Fruit fly (Drosophila melanogaster) whole organism, embryonic: ENCODE data around the gene Vps29.

Source experiments
- Aef1 ChIP-seq: fragments of 200-800 bp; sonication (Bioruptor generic); IDR thresholded peaks from 3 replicates; pipeline ENCODE4 v1.3.6; 2022; ENCODE audit warnings: missing biosample characterization, missing genetic modification characterization
- B-H1 ChIP-seq: fragments of 200-800 bp; sonication (Bioruptor generic); IDR thresholded peaks from 3 replicates; pipeline ENCODE4 v1.3.6; 2022; ENCODE audit warnings: missing biosample characterization, missing genetic modification characterization
- Bdp1 ChIP-seq: fragments of 200-800 bp; sonication (Bioruptor generic); optimal IDR thresholded peaks from 3 replicates; lab custom pipeline; 2016; ENCODE audit warnings: missing biosample characterization, missing genetic modification characterization
- CG10366 ChIP-seq: fragments of 200-800 bp; sonication (Bioruptor generic); IDR thresholded peaks from 2 replicates; pipeline ENCODE4 v1.3.6; 2022; ENCODE audit warnings: missing biosample characterization, missing genetic modification characterization
- CG10979 ChIP-seq: fragments of 200-800 bp; sonication (Bioruptor generic); optimal IDR thresholded peaks from 2 replicates; lab custom pipeline; 2018; ENCODE audit warnings: missing biosample characterization, mild to moderate bottlenecking, missing genetic modification characterization, moderate library complexity
- CG12236 ChIP-seq: fragments of 200-800 bp; sonication (Bioruptor generic); optimal IDR thresholded peaks from 2 replicates; lab custom pipeline; 2016; ENCODE audit warnings: missing biosample characterization, missing genetic modification characterization
- CG12769 ChIP-seq: fragments of 200-800 bp; sonication (Bioruptor generic); optimal IDR thresholded peaks from 2 replicates; lab custom pipeline; 2019; ENCODE audit warnings: missing biosample characterization, mild to moderate bottlenecking, missing genetic modification characterization, moderate library complexity
- CG1529 ChIP-seq: fragments of 200-800 bp; sonication (Bioruptor generic); optimal IDR thresholded peaks from 3 replicates; lab custom pipeline; 2018; ENCODE audit warnings: missing biosample characterization, missing genetic modification characterization
- CG15696 ChIP-seq: fragments of 200-800 bp; sonication (Bioruptor generic); optimal IDR thresholded peaks from 2 replicates; lab custom pipeline; 2019; ENCODE audit warnings: missing biosample characterization, mild to moderate bottlenecking, missing genetic modification characterization, moderate library complexity
- CG3281 ChIP-seq: fragments of 200-800 bp; sonication (Bioruptor generic); optimal IDR thresholded peaks from 3 replicates; lab custom pipeline; 2017; ENCODE audit warnings: missing biosample characterization, mild to moderate bottlenecking, missing genetic modification characterization
- CG34376 ChIP-seq: fragments of 200-800 bp; sonication (Bioruptor generic); optimal IDR thresholded peaks from 2 replicates; lab custom pipeline; 2018; ENCODE audit warnings: missing biosample characterization, mild to moderate bottlenecking, missing genetic modification characterization
- CG3838 ChIP-seq: fragments of 200-800 bp; sonication (Bioruptor generic); optimal IDR thresholded peaks from 3 replicates; lab custom pipeline; 2016; ENCODE audit warnings: missing biosample characterization, missing genetic modification characterization
- CG3847 ChIP-seq: fragments of 200-800 bp; sonication (Bioruptor generic); IDR thresholded peaks from 2 replicates; pipeline ENCODE4 v1.3.6; 2022; ENCODE audit warnings: missing biosample characterization, missing genetic modification characterization
- CG42726 ChIP-seq: fragments of 200-800 bp; sonication (Bioruptor generic); IDR thresholded peaks from 2 replicates; pipeline ENCODE4 v1.3.6; 2022; ENCODE audit warnings: missing biosample characterization, missing genetic modification characterization; ENCODE audit not compliant: partially characterized antibody
- CG4617 ChIP-seq: fragments of 200-800 bp; sonication (Bioruptor generic); optimal IDR thresholded peaks from 3 replicates; lab custom pipeline; 2016; ENCODE audit warnings: missing biosample characterization, missing genetic modification characterization, borderline replicate concordance
- CG5953 ChIP-seq: fragments of 200-800 bp; sonication (Bioruptor generic); IDR thresholded peaks from 2 replicates; pipeline ENCODE4 v1.3.6; 2022; ENCODE audit warnings: missing biosample characterization, missing genetic modification characterization
- CG6765 ChIP-seq: fragments of 200-800 bp; sonication (Bioruptor generic); optimal IDR thresholded peaks from 3 replicates; lab custom pipeline; 2017; ENCODE audit warnings: missing biosample characterization, mild to moderate bottlenecking, missing genetic modification characterization
- CG7556 ChIP-seq: fragments of 200-800 bp; sonication (Bioruptor generic); optimal IDR thresholded peaks from 2 replicates; lab custom pipeline; 2017; ENCODE audit warnings: missing biosample characterization, mild to moderate bottlenecking, missing genetic modification characterization
- CG8281 ChIP-seq: fragments of 200-800 bp; sonication (Bioruptor generic); optimal IDR thresholded peaks from 2 replicates; lab custom pipeline; 2018; ENCODE audit warnings: missing biosample characterization, mild to moderate bottlenecking, missing genetic modification characterization, moderate library complexity
- CG8359 ChIP-seq: fragments of 200-800 bp; sonication (Bioruptor generic); optimal IDR thresholded peaks from 2 replicates; lab custom pipeline; 2017; ENCODE audit warnings: missing biosample characterization, mild to moderate bottlenecking, missing genetic modification characterization, borderline replicate concordance
- CG9932 ChIP-seq: fragments of 200-800 bp; sonication (Bioruptor generic); IDR thresholded peaks from 2 replicates; pipeline ENCODE4 v1.3.6; 2022; ENCODE audit warnings: missing biosample characterization, missing genetic modification characterization
- Chrac-16 ChIP-seq: fragments of 200-800 bp; sonication (Bioruptor generic); optimal IDR thresholded peaks from 3 replicates; lab custom pipeline; 2016; ENCODE audit warnings: missing biosample characterization, missing genetic modification characterization
- Dll ChIP-seq: fragments of 200-800 bp; sonication (Bioruptor generic); IDR thresholded peaks from 4 replicates; pipeline ENCODE4 v1.3.6; 2022; ENCODE audit warnings: missing biosample characterization, missing genetic modification characterization; ENCODE audit not compliant: partially characterized antibody
- Doc3 ChIP-seq: fragments of 200-800 bp; sonication (Bioruptor generic); IDR thresholded peaks from 3 replicates; pipeline ENCODE4 v1.3.6; 2022; ENCODE audit warnings: missing biosample characterization, missing genetic modification characterization; ENCODE audit not compliant: partially characterized antibody
- Drgx ChIP-seq: fragments of 200-800 bp; sonication (Bioruptor generic); IDR thresholded peaks from 2 replicates; pipeline ENCODE4 v1.3.6; 2022; ENCODE audit warnings: missing biosample characterization, missing genetic modification characterization
- Ets97D ChIP-seq: fragments of 200-800 bp; sonication (Bioruptor generic); optimal IDR thresholded peaks from 3 replicates; lab custom pipeline; 2016; ENCODE audit warnings: missing biosample characterization, missing genetic modification characterization
- GATAe ChIP-seq: fragments of 200-800 bp; sonication (Bioruptor generic); conservative IDR thresholded peaks from 2 replicates; pipeline ENCODE4 v1.3.6; 2022; ENCODE audit warnings: missing biosample characterization, missing genetic modification characterization
- Jarid2 ChIP-seq: fragments of 200-800 bp; sonication (Bioruptor generic); optimal IDR thresholded peaks from 3 replicates; lab custom pipeline; 2017; ENCODE audit warnings: mild to moderate bottlenecking, missing biosample characterization, missing genetic modification reagents, missing genetic modification characterization
- Mad ChIP-seq: fragments of 200-800 bp; sonication (Bioruptor generic); optimal IDR thresholded peaks from 2 replicates; lab custom pipeline; 2016; ENCODE audit warnings: missing biosample characterization, missing genetic modification characterization
- Max ChIP-seq: fragments of 200-800 bp; sonication (Bioruptor generic); optimal IDR thresholded peaks from 2 replicates; lab custom pipeline; 2016; ENCODE audit warnings: missing biosample characterization, mild to moderate bottlenecking, missing genetic modification characterization
- Ravus ChIP-seq: fragments of 200-800 bp; sonication (Bioruptor generic); IDR thresholded peaks from 2 replicates; pipeline ENCODE4 v1.3.6; 2022; ENCODE audit warnings: missing biosample characterization, missing genetic modification characterization
- Sox100B ChIP-seq: fragments of 200-800 bp; sonication (Bioruptor generic); optimal IDR thresholded peaks from 3 replicates; lab custom pipeline; 2018; ENCODE audit warnings: missing biosample characterization, mild to moderate bottlenecking, missing genetic modification characterization
- Ssrp ChIP-seq: fragments of 200-800 bp; sonication (Bioruptor generic); optimal IDR thresholded peaks from 2 replicates; lab custom pipeline; 2018; ENCODE audit warnings: missing biosample characterization, mild to moderate bottlenecking, missing genetic modification characterization, moderate library complexity
- Usf ChIP-seq: fragments of 200-800 bp; sonication (Bioruptor generic); optimal IDR thresholded peaks from 2 replicates; lab custom pipeline; 2017; ENCODE audit warnings: missing genotype, missing biosample characterization, missing genetic modification characterization
- Xbp1 ChIP-seq: fragments of 200-800 bp; sonication (Bioruptor generic); optimal IDR thresholded peaks from 3 replicates; lab custom pipeline; 2016; ENCODE audit warnings: missing biosample characterization, mild to moderate bottlenecking, missing genetic modification characterization
- amos ChIP-seq: fragments of 200-800 bp; sonication (Bioruptor generic); IDR thresholded peaks from 2 replicates; pipeline ENCODE4 v1.3.6; 2022; ENCODE audit warnings: missing biosample characterization, missing genetic modification characterization; ENCODE audit not compliant: partially characterized antibody
- ash1 ChIP-seq: fragments of 200-800 bp; sonication (Bioruptor generic); optimal IDR thresholded peaks from 2 replicates; lab custom pipeline; 2018; ENCODE audit warnings: missing biosample characterization, mild to moderate bottlenecking, missing genetic modification characterization
- ato ChIP-seq: fragments of 200-800 bp; sonication (Bioruptor generic); IDR thresholded peaks from 2 replicates; pipeline ENCODE4 v1.3.6; 2022; ENCODE audit warnings: missing biosample characterization, missing genetic modification characterization; ENCODE audit not compliant: partially characterized antibody
- bcd ChIP-seq: fragments of 200-800 bp; sonication (Bioruptor generic); optimal IDR thresholded peaks from 2 replicates; lab custom pipeline; 2017; ENCODE audit warnings: missing biosample characterization, mild to moderate bottlenecking, missing genetic modification characterization
- bowl ChIP-seq: fragments of 200-800 bp; sonication (Bioruptor generic); IDR thresholded peaks from 2 replicates; pipeline ENCODE4 v1.3.6; 2022; ENCODE audit warnings: missing biosample characterization, missing genetic modification characterization
- fd3F ChIP-seq: fragments of 200-800 bp; sonication (Bioruptor generic); optimal IDR thresholded peaks from 2 replicates; lab custom pipeline; 2018; ENCODE audit warnings: missing biosample characterization, mild to moderate bottlenecking, missing genetic modification characterization, moderate library complexity
- kah ChIP-seq: fragments of 200-800 bp; sonication (Bioruptor generic); optimal IDR thresholded peaks from 2 replicates; lab custom pipeline; 2018; ENCODE audit warnings: missing biosample characterization, mild to moderate bottlenecking, missing genetic modification characterization
- nerfin-1 ChIP-seq: fragments of 200-800 bp; sonication (Bioruptor generic); optimal IDR thresholded peaks from 3 replicates; lab custom pipeline; 2019; ENCODE audit warnings: missing biosample characterization, mild to moderate bottlenecking, missing genetic modification characterization, moderate library complexity
- pb ChIP-seq: fragments of 200-800 bp; sonication (Bioruptor generic); optimal IDR thresholded peaks from 3 replicates; lab custom pipeline; 2016; ENCODE audit warnings: missing biosample characterization, missing genetic modification characterization
- psq ChIP-seq: fragments of 200-800 bp; sonication (Bioruptor generic); optimal IDR thresholded peaks from 2 replicates; lab custom pipeline; 2017; ENCODE audit warnings: missing biosample characterization, missing genetic modification characterization
- rib ChIP-seq: fragments of 200-800 bp; sonication (Bioruptor generic); IDR thresholded peaks from 2 replicates; pipeline ENCODE4 v1.3.6; 2022; ENCODE audit warnings: missing biosample characterization, missing genetic modification characterization
- row ChIP-seq: fragments of 200-800 bp; sonication (Bioruptor generic); IDR thresholded peaks from 3 replicates; pipeline ENCODE4 v1.3.6; 2022; ENCODE audit warnings: missing biosample characterization, missing genetic modification characterization
- run ChIP-seq: fragments of 200-800 bp; sonication (Bioruptor generic); optimal IDR thresholded peaks from 3 replicates; lab custom pipeline; 2018; ENCODE audit warnings: missing biosample characterization, mild to moderate bottlenecking, missing genetic modification characterization
- sna ChIP-seq: fragments of 200-800 bp; sonication (Bioruptor generic); IDR thresholded peaks from 2 replicates; pipeline ENCODE4 v1.3.6; 2022; ENCODE audit warnings: missing biosample characterization, missing genetic modification characterization; ENCODE audit not compliant: partially characterized antibody
- tll ChIP-seq, 2 experiments: fragments of 200-800 bp in 1 of 2; fragments of >200 bp in 1 of 2; sonication (Bioruptor generic) in 1 of 2; optimal IDR thresholded peaks; 2 replicates each; lab custom pipeline; 2017 to 2019; ENCODE audit warnings: missing biosample characterization in 2 of 2, missing genetic modification characterization in 2 of 2, mild to moderate bottlenecking in 1 of 2, moderate library complexity in 1 of 2
- zfh1 ChIP-seq: fragments of 200-800 bp; sonication (Bioruptor generic); IDR thresholded peaks from 3 replicates; pipeline ENCODE4 v1.3.6; 2022; ENCODE audit warnings: missing biosample characterization, missing genetic modification characterization

Gene Vps29

DNA sequence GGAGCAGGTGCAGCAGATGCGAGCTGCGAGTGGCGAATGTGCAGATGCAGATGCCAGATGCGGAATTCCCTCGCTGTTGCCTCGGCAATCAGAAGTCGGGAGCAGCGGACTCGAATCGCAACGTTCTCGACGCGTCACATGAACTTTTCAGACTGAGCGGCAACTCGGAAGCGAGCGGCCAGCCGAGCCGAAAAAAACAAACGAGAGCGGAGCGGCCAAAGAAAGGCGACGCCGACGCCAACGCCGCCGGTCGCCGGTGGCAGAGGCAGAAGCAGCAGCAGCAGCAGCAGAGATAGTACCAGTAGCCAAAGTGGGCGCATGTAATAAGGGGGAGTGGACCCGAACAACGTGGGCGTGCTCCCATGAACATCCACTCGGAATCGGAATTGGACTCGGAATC lies 48.2 kb upstream of the Vps29 start, which contains the start of gene CG4629 (continued):
- no peak for TF ChIP-seq nerfin-1 (tag; lab: Kevin White, UChicago)
- no peak for TF ChIP-seq run (tag; lab: Kevin White, UChicago)
- no peak for TF ChIP-seq Sox100B (GFP tag; lab: Kevin White, UChicago)
- no peak for TF ChIP-seq CG42726 (GFP tag; lab: Robert Waterston, UW)
- TF ChIP-seq CG10979 (tag; lab: Kevin White, UChicago) = no peak
- TF ChIP-seq CG3847 (GFP tag; lab: Robert Waterston, UW) = no peak
- no peak for TF ChIP-seq kah (GFP tag; lab: Kevin White, UChicago)
- TF ChIP-seq Max (GFP tag; lab: Kevin White, UChicago) = no peak
- TF ChIP-seq CG8281 (tag; lab: Kevin White, UChicago) = no peak
- TF ChIP-seq B-H1 (GFP tag; lab: Robert Waterston, UW) = no peak
- TF ChIP-seq CG7556 (GFP tag; lab: Kevin White, UChicago) = no peak
- TF ChIP-seq Dll (GFP tag; lab: Robert Waterston, UW) = peak; percentile 19; the same call in 1 of the 4 replicates
- TF ChIP-seq ash1 (GFP tag; lab: Kevin White, UChicago) = no peak
- no peak for TF ChIP-seq Bdp1 (GFP tag; lab: Kevin White, UChicago)
- TF ChIP-seq fd3F (GFP tag; lab: Kevin White, UChicago) = no peak
- TF ChIP-seq CG3838 (GFP tag; lab: Kevin White, UChicago) = no peak
- TF ChIP-seq ato (GFP tag; lab: Robert Waterston, UW) = peak; percentile 26; the same call in 1 of the 2 replicates
- no peak for TF ChIP-seq psq
- no peak for TF ChIP-seq CG6765 (GFP tag; lab: Kevin White, UChicago)
- no peak for TF ChIP-seq row
- TF ChIP-seq Ssrp (tag; lab: Kevin White, UChicago) = no peak
- peak; percentile 68 for TF ChIP-seq Jarid2 (GFP tag; lab: Kevin White, UChicago)
- TF ChIP-seq GATAe (GFP tag; lab: Robert Waterston, UW) = no peak
- TF ChIP-seq Doc3 (GFP tag; lab: Robert Waterston, UW) = no peak; the same call in 2 of the 3 replicates
- no peak for TF ChIP-seq Aef1
- no peak for TF ChIP-seq Xbp1 (GFP tag; lab: Kevin White, UChicago)
- no peak for TF ChIP-seq CG1529
- TF ChIP-seq rib (GFP tag; lab: Robert Waterston, UW) = no peak
- TF ChIP-seq CG5953 (GFP tag; lab: Robert Waterston, UW) = no peak
- TF ChIP-seq zfh1 (GFP tag; lab: Robert Waterston, UW) = no peak
- TF ChIP-seq Mad = no peak
- no peak for TF ChIP-seq CG8359 (GFP tag; lab: Kevin White, UChicago)
- no peak for TF ChIP-seq CG15696 (tag; lab: Kevin White, UChicago)
- no peak for TF ChIP-seq Ets97D (GFP tag; lab: Kevin White, UChicago)
- TF ChIP-seq CG10366 (GFP tag; lab: Robert Waterston, UW) = no peak
- no peak for TF ChIP-seq Usf (GFP tag; lab: Kevin White, UChicago)
- no peak for TF ChIP-seq CG12769
- TF ChIP-seq amos (GFP tag; lab: Robert Waterston, UW) = no peak; the same call in 1 of the 2 replicates
- TF ChIP-seq bowl (GFP tag; lab: Robert Waterston, UW) = no peak
- TF ChIP-seq sna (GFP tag; lab: Robert Waterston, UW) = peak; percentile 55; the same call in 1 of the 2 replicates
- TF ChIP-seq pb (GFP tag; lab: Kevin White, UChicago) = no peak
- no peak for TF ChIP-seq CG4617 (GFP tag; lab: Kevin White, UChicago)
- TF ChIP-seq Chrac-16 = no peak
- TF ChIP-seq CG34376 = no peak
- TF ChIP-seq bcd (GFP tag; lab: Kevin White, UChicago) = no peak
- no peak for TF ChIP-seq Drgx (GFP tag; lab: Robert Waterston, UW)
- TF ChIP-seq CG9932 (GFP tag; lab: Robert Waterston, UW) = peak; percentile 25
- no peak for TF ChIP-seq Ravus (GFP tag; lab: Robert Waterston, UW)
- no peak for TF ChIP-seq CG3281 (GFP tag; lab: Kevin White, UChicago)
- TF ChIP-seq CG12236 = no peak
- no peak for TF ChIP-seq tll (GFP tag; optimal IDR thresholded peaks at IDR 0.05; lab: Kevin White, UChicago)
